Worm (Caenorhabditis elegans) whole organism, early embryonic: ENCODE measurements around the gene garr-1.

Source experiments
- ama-1 ChIP-seq: fragments of 150-350 bp; optimal IDR thresholded peaks from 2 replicates; lab custom pipeline; 2014
- ceh-13 ChIP-seq: fragments of 200-800 bp; sonication (Bioruptor generic); optimal IDR thresholded peaks from 2 replicates; lab custom pipeline; 2018; ENCODE audit warnings: mild to moderate bottlenecking, missing genetic modification characterization, missing compliant biosample characterization
- ceh-36 ChIP-seq: sonication (generic microtip); optimal IDR thresholded peaks from 2 replicates; lab custom pipeline; 2016; ENCODE audit warnings: missing genetic modification characterization, inconsistent platforms, missing compliant biosample characterization
- hmbx-1 ChIP-seq: sonication (generic microtip); optimal IDR thresholded peaks from 2 replicates; lab custom pipeline; 2016; ENCODE audit warnings: mild to moderate bottlenecking, missing genetic modification characterization, missing compliant biosample characterization
- sea-1 ChIP-seq: fragments of 200-800 bp; sonication (Bioruptor generic); conservative IDR thresholded peaks from 2 replicates; pipeline ENCODE4 v1.3.6; 2022; ENCODE audit warnings: missing genetic modification characterization, missing compliant biosample characterization
- tbx-37 ChIP-seq: fragments of 200-800 bp; sonication (Bioruptor generic); conservative IDR thresholded peaks from 2 replicates; pipeline ENCODE4 v1.3.6; 2022; ENCODE audit warnings: missing genetic modification reagents, missing genetic modification characterization, missing compliant biosample characterization

ce11 chrIV:426597-426996 lies 629 bp downstream of the garr-1 start:
- TF ChIP-seq ceh-36 (tag; lab: Kevin White, UChicago) (no peak), ama-1 (no peak), ceh-13 (GFP tag; lab: Kevin White, UChicago) (no peak), sea-1 (GFP tag; lab: Robert Waterston, UW) (no peak), tbx-37 (GFP tag; lab: Robert Waterston, UW) (no peak), hmbx-1 (tag; lab: Kevin White, UChicago) (no peak)
